Fruit fly (Drosophila melanogaster): Measurements from ENCODE around the gene bark.

dm6 chr2L:3846520-3846919 lies 59.6 kb downstream of the bark start:
- no peak for TF ChIP-seq usp (GFP tag; optimal IDR thresholded peaks at IDR 0.05)
- no peak for TF ChIP-seq br (GFP tag; optimal IDR thresholded peaks at IDR 0.05)
- no peak for TF ChIP-seq Jra (GFP tag; optimal IDR thresholded peaks at IDR 0.05)
- no peak for TF ChIP-seq Hr78 (GFP tag; optimal IDR thresholded peaks at IDR 0.05)
- TF ChIP-seq GATAd (GFP tag; optimal IDR thresholded peaks at IDR 0.05), result no peak
- no peak for TF ChIP-seq tai (GFP tag; optimal IDR thresholded peaks at IDR 0.05)
- TF ChIP-seq Myc (optimal IDR thresholded peaks at IDR 0.05), result no peak
- TF ChIP-seq dl (GFP tag; optimal IDR thresholded peaks at IDR 0.05; ENCODE audit: insufficient read depth in 1 of 2, partially characterized antibody in 2 of 2), result no peak
- TF ChIP-seq CrebA (GFP tag; optimal IDR thresholded peaks at IDR 0.05; ENCODE audit: borderline replicate concordance), result no peak
- no peak for TF ChIP-seq Dfd (GFP tag; optimal IDR thresholded peaks at IDR 0.05)
- TF ChIP-seq sage (GFP tag; optimal IDR thresholded peaks at IDR 0.05), result no peak
- no peak for TF ChIP-seq Mio (GFP tag; optimal IDR thresholded peaks at IDR 0.05)
- no peak for TF ChIP-seq Dif (GFP tag; optimal IDR thresholded peaks at IDR 0.05; ENCODE audit: partially characterized antibody)
- TF ChIP-seq psq (GFP tag; optimal IDR thresholded peaks at IDR 0.05), result no peak

Measured in whole organism, wandering third instar larva.